Fruit fly (Drosophila melanogaster) whole organism, embryonic: ENCODE data around the gene Ubi-p63E.
A peak's percentile ranks its signal among the peaks of the same experiment; 100 is the strongest.

ENCODE experiments used
- Abd-B ChIP-seq: fragments of 200-800 bp; sonication (Bioruptor generic); optimal IDR thresholded peaks from 2 replicates; lab custom pipeline; 2018; ENCODE audit warnings: missing biosample characterization, mild to moderate bottlenecking, missing genetic modification characterization, moderate library complexity
- B-H2 ChIP-seq: fragments of 200-800 bp; sonication (Bioruptor generic); optimal IDR thresholded peaks from 2 replicates; lab custom pipeline; 2018; ENCODE audit warnings: missing biosample characterization, mild to moderate bottlenecking, missing genetic modification characterization
- Bgb ChIP-seq: fragments of 200-800 bp; sonication (Bioruptor generic); IDR thresholded peaks from 2 replicates; pipeline ENCODE4 v1.3.6; 2022; ENCODE audit warnings: missing biosample characterization, missing genetic modification characterization; ENCODE audit not compliant: partially characterized antibody
- CG11247 ChIP-seq: fragments of 200-800 bp; sonication (Bioruptor generic); IDR thresholded peaks from 2 replicates; pipeline ENCODE4 v1.3.6; 2022; ENCODE audit warnings: missing biosample characterization, missing genetic modification characterization
- CG11504 ChIP-seq: fragments of 200-800 bp; sonication (Bioruptor generic); optimal IDR thresholded peaks from 3 replicates; lab custom pipeline; 2019; ENCODE audit warnings: missing biosample characterization, mild to moderate bottlenecking, missing genetic modification characterization, moderate library complexity
- CG12659 ChIP-seq: fragments of 200-800 bp; sonication (Bioruptor generic); optimal IDR thresholded peaks from 3 replicates; lab custom pipeline; 2017; ENCODE audit warnings: mild to moderate bottlenecking, missing biosample characterization, missing genetic modification reagents, missing genetic modification characterization
- CG12744 ChIP-seq: fragments of 200-800 bp; sonication (Bioruptor generic); optimal IDR thresholded peaks from 2 replicates; lab custom pipeline; 2016; ENCODE audit warnings: missing biosample characterization, missing genetic modification characterization
- CG14441 ChIP-seq: fragments of 200-800 bp; sonication (Bioruptor generic); IDR thresholded peaks from 2 replicates; pipeline ENCODE4 v1.3.6; 2022; ENCODE audit warnings: missing biosample characterization, missing genetic modification characterization
- CG14710 ChIP-seq: fragments of 200-800 bp; sonication (Bioruptor generic); optimal IDR thresholded peaks from 3 replicates; lab custom pipeline; 2019; ENCODE audit warnings: missing biosample characterization, mild to moderate bottlenecking, missing genetic modification characterization, moderate library complexity
- CG15601 ChIP-seq: fragments of 200-800 bp; sonication (Bioruptor generic); optimal IDR thresholded peaks from 3 replicates; lab custom pipeline; 2019; ENCODE audit warnings: missing biosample characterization, mild to moderate bottlenecking, missing genetic modification characterization, moderate library complexity
- CG1602 ChIP-seq: fragments of 200-800 bp; sonication (Bioruptor generic); optimal IDR thresholded peaks from 3 replicates; lab custom pipeline; 2016; ENCODE audit warnings: missing biosample characterization, missing genetic modification characterization
- CG1647 ChIP-seq: fragments of 200-800 bp; sonication (Bioruptor generic); optimal IDR thresholded peaks from 3 replicates; lab custom pipeline; 2016; ENCODE audit warnings: missing biosample characterization, missing genetic modification characterization
- CG18764 ChIP-seq: fragments of 200-800 bp; sonication (Bioruptor generic); optimal IDR thresholded peaks from 3 replicates; lab custom pipeline; 2016; ENCODE audit warnings: missing biosample characterization, missing genetic modification characterization
- CG2889 ChIP-seq: fragments of 200-800 bp; sonication (Bioruptor generic); IDR thresholded peaks from 3 replicates; pipeline ENCODE4 v1.3.6; 2022; ENCODE audit warnings: missing biosample characterization, missing genetic modification characterization
- CG34224 ChIP-seq: fragments of 200-800 bp; sonication (Bioruptor generic); IDR thresholded peaks from 3 replicates; pipeline ENCODE4 v1.3.6; 2022; ENCODE audit warnings: missing biosample characterization, missing genetic modification characterization; ENCODE audit not compliant: partially characterized antibody
- CG34422 ChIP-seq: fragments of 200-800 bp; sonication (Bioruptor generic); IDR thresholded peaks from 3 replicates; pipeline ENCODE4 v1.3.6; 2022; ENCODE audit warnings: missing biosample characterization, missing genetic modification characterization
- CG8359 ChIP-seq: fragments of 200-800 bp; sonication (Bioruptor generic); optimal IDR thresholded peaks from 2 replicates; lab custom pipeline; 2017; ENCODE audit warnings: missing biosample characterization, mild to moderate bottlenecking, missing genetic modification characterization, borderline replicate concordance
- CG8924 ChIP-seq: fragments of 200-800 bp; optimal IDR thresholded peaks from 3 replicates; lab custom pipeline; 2019; ENCODE audit warnings: missing biosample characterization, mild to moderate bottlenecking, missing genetic modification characterization, moderate library complexity
- CG9817 ChIP-seq: fragments of 200-800 bp; sonication (Bioruptor generic); optimal IDR thresholded peaks from 2 replicates; lab custom pipeline; 2018; ENCODE audit warnings: missing biosample characterization, mild to moderate bottlenecking, missing genetic modification characterization, moderate library complexity
- Dll ChIP-seq: fragments of 200-800 bp; sonication (Bioruptor generic); IDR thresholded peaks from 4 replicates; pipeline ENCODE4 v1.3.6; 2022; ENCODE audit warnings: missing biosample characterization, missing genetic modification characterization; ENCODE audit not compliant: partially characterized antibody
- Doc2 ChIP-seq: fragments of 200-800 bp; sonication (Bioruptor generic); IDR thresholded peaks from 2 replicates; pipeline ENCODE4 v1.3.6; 2022; ENCODE audit warnings: missing biosample characterization, missing genetic modification characterization
- Doc3 ChIP-seq: fragments of 200-800 bp; sonication (Bioruptor generic); IDR thresholded peaks from 3 replicates; pipeline ENCODE4 v1.3.6; 2022; ENCODE audit warnings: missing biosample characterization, missing genetic modification characterization; ENCODE audit not compliant: partially characterized antibody
- Dp ChIP-seq: fragments of 200-800 bp; sonication (Bioruptor generic); optimal IDR thresholded peaks from 2 replicates; lab custom pipeline; 2018; ENCODE audit warnings: missing biosample characterization, mild to moderate bottlenecking, missing genetic modification characterization, moderate library complexity
- H2.0 ChIP-seq: fragments of 200-800 bp; sonication (Bioruptor generic); IDR thresholded peaks from 2 replicates; pipeline ENCODE4 v1.3.6; 2022; ENCODE audit warnings: missing biosample characterization, missing genetic modification characterization
- HmgZ ChIP-seq: fragments of 200-800 bp; sonication (Bioruptor generic); optimal IDR thresholded peaks from 2 replicates; lab custom pipeline; 2018; ENCODE audit warnings: missing biosample characterization, mild to moderate bottlenecking, missing genetic modification characterization
- Hmr ChIP-seq: fragments of 200-800 bp; sonication (Bioruptor generic); optimal IDR thresholded peaks from 3 replicates; lab custom pipeline; 2017; ENCODE audit warnings: mild to moderate bottlenecking, missing biosample characterization, missing genetic modification reagents, missing genetic modification characterization
- Hr3 ChIP-seq: fragments of 200-800 bp; sonication (Bioruptor generic); optimal IDR thresholded peaks from 3 replicates; lab custom pipeline; 2016; ENCODE audit warnings: missing biosample characterization, missing genetic modification characterization
- MESR4 ChIP-seq: fragments of 200-800 bp; sonication (Bioruptor generic); optimal IDR thresholded peaks from 2 replicates; lab custom pipeline; 2018; ENCODE audit warnings: missing biosample characterization, mild to moderate bottlenecking, missing genetic modification characterization, moderate library complexity
- Med ChIP-seq: fragments of 200-800 bp; sonication (Bioruptor generic); peaks from one replicate; lab custom pipeline; 2016; ENCODE audit warnings: missing biosample characterization, missing genetic modification characterization, mild to moderate bottlenecking, inconsistent platforms, moderate library complexity
- Nf-YB ChIP-seq: fragments of 200-800 bp; sonication (Bioruptor generic); optimal IDR thresholded peaks from 3 replicates; lab custom pipeline; 2019; ENCODE audit warnings: missing biosample characterization, mild to moderate bottlenecking, missing genetic modification characterization, moderate library complexity
- Opbp ChIP-seq: fragments of 200-800 bp; sonication (Bioruptor generic); IDR thresholded peaks from 3 replicates; pipeline ENCODE4 v1.3.6; 2022; ENCODE audit warnings: missing biosample characterization, missing genetic modification characterization; ENCODE audit not compliant: partially characterized antibody
- Pdp1 ChIP-seq, 2 experiments: fragments of 200-800 bp; sonication (Bioruptor generic); optimal IDR thresholded peaks; 3 replicates each; lab custom pipeline; 2016; ENCODE audit warnings: missing biosample characterization in 2 of 2, missing genetic modification characterization in 2 of 2, mild to moderate bottlenecking in 1 of 2, moderate library complexity in 1 of 2
- Rfx ChIP-seq: fragments of 200-800 bp; sonication (Bioruptor generic); IDR thresholded peaks from 2 replicates; pipeline ENCODE4 v1.3.6; 2022; ENCODE audit warnings: missing biosample characterization, missing genetic modification characterization
- Scr ChIP-seq: fragments of 200-800 bp; sonication (Bioruptor generic); IDR thresholded peaks from 2 replicates; pipeline ENCODE4 v1.3.6; 2022; ENCODE audit warnings: missing biosample characterization, missing genetic modification characterization; ENCODE audit not compliant: partially characterized antibody
- Ssrp ChIP-seq: fragments of 200-800 bp; sonication (Bioruptor generic); optimal IDR thresholded peaks from 2 replicates; lab custom pipeline; 2018; ENCODE audit warnings: missing biosample characterization, mild to moderate bottlenecking, missing genetic modification characterization, moderate library complexity
- bigmax ChIP-seq: fragments of 200-800 bp; sonication (Bioruptor generic); optimal IDR thresholded peaks from 2 replicates; lab custom pipeline; 2018; ENCODE audit warnings: missing biosample characterization, mild to moderate bottlenecking, missing genetic modification characterization
- cad ChIP-seq: fragments of >200 bp; optimal IDR thresholded peaks from 2 replicates; lab custom pipeline; 2017; ENCODE audit warnings: missing biosample characterization, missing genetic modification characterization
- chinmo ChIP-seq: fragments of 200-800 bp; sonication (Bioruptor generic); IDR thresholded peaks from 4 replicates; pipeline ENCODE4 v1.3.6; 2022; ENCODE audit warnings: missing biosample characterization, missing genetic modification characterization; ENCODE audit not compliant: partially characterized antibody
- corto ChIP-seq: fragments of 200-800 bp; sonication (Bioruptor generic); optimal IDR thresholded peaks from 2 replicates; lab custom pipeline; 2016; ENCODE audit warnings: missing biosample characterization, mild to moderate bottlenecking, missing genetic modification characterization, moderate library complexity
- danr ChIP-seq: fragments of 200-800 bp; sonication (Bioruptor generic); IDR thresholded peaks from 2 replicates; pipeline ENCODE4 v1.3.6; 2022; ENCODE audit warnings: missing biosample characterization, missing genetic modification characterization
- gem ChIP-seq: fragments of 200-800 bp; sonication (Bioruptor generic); optimal IDR thresholded peaks from 2 replicates; lab custom pipeline; 2019; ENCODE audit warnings: missing biosample characterization, mild to moderate bottlenecking, missing genetic modification characterization, moderate library complexity
- gfzf ChIP-seq: fragments of 200-800 bp; sonication (Bioruptor generic); optimal IDR thresholded peaks from 2 replicates; lab custom pipeline; 2016; ENCODE audit warnings: missing biosample characterization, mild to moderate bottlenecking, missing genetic modification characterization, moderate library complexity
- hkb ChIP-seq, 2 experiments: fragments of 200-800 bp in 1 of 2; fragments of >200 bp in 1 of 2; sonication (Bioruptor generic) in 1 of 2; IDR thresholded peaks in 1 of 2; optimal IDR thresholded peaks in 1 of 2; 2 replicates each; pipeline versions ENCODE4 v1.3.6 to Lab custom; 2017 to 2022; ENCODE audit warnings: missing biosample characterization in 1 of 2, missing genetic modification characterization in 1 of 2
- nmo ChIP-seq: fragments of 200-800 bp; sonication (Bioruptor generic); optimal IDR thresholded peaks from 2 replicates; lab custom pipeline; 2018; ENCODE audit warnings: missing biosample characterization, mild to moderate bottlenecking, missing genetic modification characterization, moderate library complexity
- nom ChIP-seq: fragments of 200-800 bp; sonication (Bioruptor generic); optimal IDR thresholded peaks from 2 replicates; lab custom pipeline; 2017; ENCODE audit warnings: missing biosample characterization, missing genetic modification characterization, mild to moderate bottlenecking, moderate library complexity, missing genetic modification reagents
- phol ChIP-seq: fragments of 200-800 bp; sonication (Bioruptor generic); optimal IDR thresholded peaks from 3 replicates; lab custom pipeline; 2018; ENCODE audit warnings: missing biosample characterization, mild to moderate bottlenecking, missing genetic modification characterization, moderate library complexity
- pzg ChIP-seq: fragments of 200-800 bp; sonication (Bioruptor generic); optimal IDR thresholded peaks from 3 replicates; lab custom pipeline; 2018; ENCODE audit warnings: missing biosample characterization, mild to moderate bottlenecking, missing genetic modification characterization, moderate library complexity
- toy ChIP-seq: fragments of 200-800 bp; sonication (Bioruptor generic); IDR thresholded peaks from 2 replicates; pipeline ENCODE4 v1.3.6; 2022; ENCODE audit warnings: missing biosample characterization, missing genetic modification characterization

Gene Ubi-p63E

dm6 chr3L:3905111-3905510, 2.1 kb upstream of the Ubi-p63E start, which contains the start of gene ida (continued):
- TF ChIP-seq CG11504 (tag; lab: Kevin White, UChicago) = no peak
- TF ChIP-seq Med = peak; percentile 84
- TF ChIP-seq Doc2 = no peak
- TF ChIP-seq Pdp1 (GFP tag; optimal IDR thresholded peaks at IDR 0.05; lab: Kevin White, UChicago) = peak in 1 of 2 experiments; percentile 6
- TF ChIP-seq CG14441 (GFP tag; lab: Robert Waterston, UW) = peak; percentile 34; the same call in 1 of the 2 replicates
- 0 out of 4 replicates have a peak, but pooled peaks have one; percentile 59 for TF ChIP-seq chinmo (GFP tag; lab: Robert Waterston, UW)
- no peak for TF ChIP-seq CG2889 (GFP tag; lab: Robert Waterston, UW)
- TF ChIP-seq B-H2 (GFP tag; lab: Kevin White, UChicago) = peak; percentile 2
- TF ChIP-seq hkb (optimal IDR thresholded peaks at IDR 0.05; lab: Kevin White, UChicago) = no peak
- no peak for TF ChIP-seq hkb (GFP tag; IDR thresholded peaks at IDR 0.05; lab: Robert Waterston, UW)
- TF ChIP-seq Doc3 = no peak
- TF ChIP-seq Ssrp (tag; lab: Kevin White, UChicago) = no peak
- TF ChIP-seq Scr = no peak
- TF ChIP-seq Hmr (GFP tag; lab: Kevin White, UChicago) = no peak
- no peak for TF ChIP-seq H2.0 (GFP tag; lab: Robert Waterston, UW)
- TF ChIP-seq CG12744 = no peak
- TF ChIP-seq Hr3 (GFP tag; lab: Kevin White, UChicago) = no peak
- TF ChIP-seq CG15601 (tag; lab: Kevin White, UChicago) = peak; percentile 8
- TF ChIP-seq nmo = no peak
- peak; percentile 100 for TF ChIP-seq Opbp
- TF ChIP-seq gfzf (GFP tag; lab: Kevin White, UChicago) = peak; percentile 47
- peak; percentile 36 for TF ChIP-seq CG14710 (tag; lab: Kevin White, UChicago)
- peak; percentile 44 for TF ChIP-seq CG12659 (GFP tag; lab: Kevin White, UChicago)
- no peak for TF ChIP-seq Nf-YB (GFP tag; lab: Kevin White, UChicago)
- peak; percentile 88 for TF ChIP-seq pzg (GFP tag; lab: Kevin White, UChicago)
- no peak for TF ChIP-seq cad
- no peak for TF ChIP-seq CG11247
- no peak for TF ChIP-seq Abd-B (GFP tag; lab: Kevin White, UChicago)
- no peak for TF ChIP-seq CG18764 (GFP tag; lab: Kevin White, UChicago)
- peak; percentile 81; the same call in 2 of the 3 replicates for TF ChIP-seq CG34422 (GFP tag; lab: Robert Waterston, UW)
- 0 out of 4 replicates have a peak, but pooled peaks have one; percentile 23 for TF ChIP-seq Dll (GFP tag; lab: Robert Waterston, UW)
- no peak for TF ChIP-seq CG1602 (GFP tag; lab: Kevin White, UChicago)
- peak; percentile 24; the same call in 1 of the 2 replicates for TF ChIP-seq Rfx (GFP tag; lab: Robert Waterston, UW)
- TF ChIP-seq HmgZ (tag; lab: Kevin White, UChicago) = peak; percentile 68
- peak; percentile 26; the same call in 1 of the 3 replicates for TF ChIP-seq CG34224
- no peak for TF ChIP-seq bigmax (GFP tag; lab: Kevin White, UChicago)
- TF ChIP-seq CG1647 = no peak
- TF ChIP-seq Bgb (GFP tag; lab: Robert Waterston, UW) = peak; percentile 39; the same call in 1 of the 2 replicates
- peak; percentile 28 for TF ChIP-seq MESR4 (GFP tag; lab: Kevin White, UChicago)
- no peak for TF ChIP-seq danr
- TF ChIP-seq CG8359 (GFP tag; lab: Kevin White, UChicago) = no peak
- TF ChIP-seq phol (tag; lab: Kevin White, UChicago) = peak; percentile 31
- TF ChIP-seq corto (GFP tag; lab: Kevin White, UChicago) = no peak
- no peak for TF ChIP-seq CG8924 (tag; lab: Kevin White, UChicago)
- TF ChIP-seq CG9817 (tag; lab: Kevin White, UChicago) = no peak
- no peak for TF ChIP-seq toy (GFP tag; lab: Robert Waterston, UW)
- no peak for TF ChIP-seq gem (tag; lab: Kevin White, UChicago)
- peak; percentile 13 for TF ChIP-seq nom
- TF ChIP-seq Dp (GFP tag; lab: Kevin White, UChicago) = peak; percentile 99
